Fruit fly (Drosophila melanogaster): ENCODE data around the gene Gr94a.

Gene Gr94a

dm6 chr3R:23028506-23028905, 23.0 kb upstream of the Gr94a start (continued):
- peak; percentile 64 for TF ChIP-seq CG7839 (tag; optimal IDR thresholded peaks at IDR 0.05)
- no peak for TF ChIP-seq CG4617 (GFP tag; optimal IDR thresholded peaks at IDR 0.05; ENCODE audit: borderline replicate concordance)
- no peak for TF ChIP-seq CG11398 (GFP tag; optimal IDR thresholded peaks at IDR 0.05)
- no peak for TF ChIP-seq Kr (GFP tag; optimal IDR thresholded peaks at IDR 0.05)
- no peak for TF ChIP-seq CG10431 (GFP tag; optimal IDR thresholded peaks at IDR 0.05)
- TF ChIP-seq fd102C (GFP tag; optimal IDR thresholded peaks at IDR 0.05), result no peak
- TF ChIP-seq NFAT (GFP tag; IDR thresholded peaks at IDR 0.05), result peak; percentile 75
- TF ChIP-seq NK7.1 (GFP tag; optimal IDR thresholded peaks at IDR 0.05), result no peak
- TF ChIP-seq ci (GFP tag; IDR thresholded peaks at IDR 0.05), result no peak
- peak; percentile 56 for TF ChIP-seq HLH54F (GFP tag; optimal IDR thresholded peaks at IDR 0.05)
- TF ChIP-seq CG4707 (GFP tag; optimal IDR thresholded peaks at IDR 0.05), result no peak
- TF ChIP-seq CG14667 (GFP tag; IDR thresholded peaks at IDR 0.05), result no peak
- TF ChIP-seq pros (GFP tag; optimal IDR thresholded peaks at IDR 0.05), result no peak
- no peak for TF ChIP-seq CG16779 (GFP tag; IDR thresholded peaks at IDR 0.05)
- TF ChIP-seq CG32532 (GFP tag; IDR thresholded peaks at IDR 0.05), result peak; percentile 87
- peak in 1 of 2 experiments; percentile 4 for TF ChIP-seq bsh (GFP tag; optimal IDR thresholded peaks at IDR 0.05)
- TF ChIP-seq Ssrp (tag; optimal IDR thresholded peaks at IDR 0.05), result no peak
- TF ChIP-seq grau (tag; optimal IDR thresholded peaks at IDR 0.05), result peak; percentile 62
- TF ChIP-seq lab (GFP tag; optimal IDR thresholded peaks at IDR 0.05), result peak; percentile 68
- TF ChIP-seq Fer3 (tag; optimal IDR thresholded peaks at IDR 0.05), result peak; percentile 64
- TF ChIP-seq Mes4 (GFP tag; optimal IDR thresholded peaks at IDR 0.05), result no peak
- peak; percentile 3 for TF ChIP-seq Mad (GFP tag; optimal IDR thresholded peaks at IDR 0.05)
- no peak for TF ChIP-seq croc (GFP tag; conservative IDR thresholded peaks at IDR 0.05)
- TF ChIP-seq HLH3B (GFP tag; IDR thresholded peaks at IDR 0.05), result peak; percentile 14; the same call in 1 of the 2 replicates
- TF ChIP-seq CG4360 (GFP tag; IDR thresholded peaks at IDR 0.05), result no peak
- TF ChIP-seq jumu (GFP tag; optimal IDR thresholded peaks at IDR 0.05), result peak; percentile 18
- TF ChIP-seq BtbVII (GFP tag; optimal IDR thresholded peaks at IDR 0.05), result no peak
- TF ChIP-seq tna (GFP tag; IDR thresholded peaks at IDR 0.05; ENCODE audit: partially characterized antibody), result no peak
- no peak for TF ChIP-seq inv (GFP tag; IDR thresholded peaks at IDR 0.05; ENCODE audit: partially characterized antibody)
- TF ChIP-seq nmo (GFP tag; optimal IDR thresholded peaks at IDR 0.05), result peak; percentile 36
- peak; percentile 20 for TF ChIP-seq tup (GFP tag; optimal IDR thresholded peaks at IDR 0.05)
- TF ChIP-seq p53 (GFP tag; optimal IDR thresholded peaks at IDR 0.05), result no peak
- peak; percentile 32 for TF ChIP-seq Oli (tag; optimal IDR thresholded peaks at IDR 0.05)
- TF ChIP-seq hth (optimal IDR thresholded peaks at IDR 0.05), result no peak
- no peak for TF ChIP-seq dm (GFP tag; optimal IDR thresholded peaks at IDR 0.05)
- peak; percentile 54; the same call in 1 of the 2 replicates for TF ChIP-seq E2f1 (GFP tag; IDR thresholded peaks at IDR 0.05)
- no peak for TF ChIP-seq eyg (GFP tag; optimal IDR thresholded peaks at IDR 0.05)
- TF ChIP-seq kah (GFP tag; optimal IDR thresholded peaks at IDR 0.05), result no peak
- TF ChIP-seq sob (GFP tag; IDR thresholded peaks at IDR 0.05), result peak; percentile 76; the same call in 1 of the 2 replicates
- TF ChIP-seq tll (GFP tag; optimal IDR thresholded peaks at IDR 0.05), result no peak
- no peak for TF ChIP-seq nau (GFP tag; optimal IDR thresholded peaks at IDR 0.05)
- peak; percentile 65 for TF ChIP-seq CG9609 (GFP tag; optimal IDR thresholded peaks at IDR 0.05)
- peak; percentile 46 for TF ChIP-seq CG12071 (GFP tag; optimal IDR thresholded peaks at IDR 0.05)
- TF ChIP-seq maf-S (GFP tag; optimal IDR thresholded peaks at IDR 0.05), result peak; percentile 11
- peak; percentile 79; the same call in 2 of the 3 replicates for TF ChIP-seq dysf (GFP tag; IDR thresholded peaks at IDR 0.05)
- no peak for TF ChIP-seq lov (optimal IDR thresholded peaks at IDR 0.05)
- no peak for TF ChIP-seq lov (GFP tag; IDR thresholded peaks at IDR 0.05)
- TF ChIP-seq CG6254 (GFP tag; optimal IDR thresholded peaks at IDR 0.05), result no peak
- no peak for TF ChIP-seq Hr3 (GFP tag; optimal IDR thresholded peaks at IDR 0.05)
- TF ChIP-seq CG13894 (tag; optimal IDR thresholded peaks at IDR 0.05), result no peak
- TF ChIP-seq dimm (GFP tag; IDR thresholded peaks at IDR 0.05), result no peak

All from whole organism, embryonic.